Fruit fly (Drosophila melanogaster) whole organism, embryonic: Measurements from ENCODE around the gene Mgstl.

ENCODE experiments used
- Atf3 ChIP-seq: fragments of 200-800 bp; sonication (Bioruptor generic); optimal IDR thresholded peaks from 3 replicates; lab custom pipeline; 2016; ENCODE audit warnings: missing biosample characterization, missing genetic modification characterization
- CG10147 ChIP-seq: fragments of 200-800 bp; sonication (Bioruptor generic); optimal IDR thresholded peaks from 2 replicates; lab custom pipeline; 2019; ENCODE audit warnings: missing biosample characterization, mild to moderate bottlenecking, missing genetic modification characterization, moderate library complexity
- CG11504 ChIP-seq: fragments of 200-800 bp; sonication (Bioruptor generic); optimal IDR thresholded peaks from 3 replicates; lab custom pipeline; 2019; ENCODE audit warnings: missing biosample characterization, mild to moderate bottlenecking, missing genetic modification characterization, moderate library complexity
- CG11696 ChIP-seq: fragments of 200-800 bp; sonication (Bioruptor generic); IDR thresholded peaks from 2 replicates; pipeline ENCODE4 v1.3.6; 2022; ENCODE audit warnings: missing biosample characterization, missing genetic modification characterization
- CG12071 ChIP-seq: fragments of 200-800 bp; sonication (Bioruptor generic); optimal IDR thresholded peaks from 3 replicates; lab custom pipeline; 2018; ENCODE audit warnings: missing biosample characterization, mild to moderate bottlenecking, missing genetic modification characterization
- CG12659 ChIP-seq: fragments of 200-800 bp; sonication (Bioruptor generic); optimal IDR thresholded peaks from 3 replicates; lab custom pipeline; 2017; ENCODE audit warnings: mild to moderate bottlenecking, missing biosample characterization, missing genetic modification reagents, missing genetic modification characterization
- CG13624 ChIP-seq: fragments of 200-800 bp; sonication (Bioruptor generic); optimal IDR thresholded peaks from 2 replicates; lab custom pipeline; 2016; ENCODE audit warnings: missing biosample characterization, missing genetic modification characterization
- CG13894 ChIP-seq: fragments of 200-800 bp; sonication (Bioruptor generic); optimal IDR thresholded peaks from 3 replicates; lab custom pipeline; 2018; ENCODE audit warnings: missing biosample characterization, mild to moderate bottlenecking, missing genetic modification characterization, moderate library complexity
- CG15011 ChIP-seq: fragments of 200-800 bp; sonication (Bioruptor generic); optimal IDR thresholded peaks from 3 replicates; lab custom pipeline; 2018; ENCODE audit warnings: missing biosample characterization, mild to moderate bottlenecking, missing genetic modification characterization
- CG17568 ChIP-seq: fragments of 200-800 bp; sonication (Bioruptor generic); optimal IDR thresholded peaks from 2 replicates; lab custom pipeline; 2018; ENCODE audit warnings: missing biosample characterization, mild to moderate bottlenecking, missing genetic modification characterization, moderate library complexity
- CG17802 ChIP-seq: fragments of 200-800 bp; sonication (Bioruptor generic); optimal IDR thresholded peaks from 2 replicates; lab custom pipeline; 2018; ENCODE audit warnings: missing biosample characterization, mild to moderate bottlenecking, missing genetic modification characterization, moderate library complexity
- CG18764 ChIP-seq: fragments of 200-800 bp; sonication (Bioruptor generic); optimal IDR thresholded peaks from 3 replicates; lab custom pipeline; 2016; ENCODE audit warnings: missing biosample characterization, missing genetic modification characterization
- CG32767 ChIP-seq: fragments of 200-800 bp; sonication (Bioruptor generic); IDR thresholded peaks from 2 replicates; pipeline ENCODE4 v1.3.6; 2022; ENCODE audit warnings: missing biosample characterization, missing genetic modification characterization
- CG34376 ChIP-seq: fragments of 200-800 bp; sonication (Bioruptor generic); optimal IDR thresholded peaks from 2 replicates; lab custom pipeline; 2018; ENCODE audit warnings: missing biosample characterization, mild to moderate bottlenecking, missing genetic modification characterization
- CG3847 ChIP-seq: fragments of 200-800 bp; sonication (Bioruptor generic); IDR thresholded peaks from 2 replicates; pipeline ENCODE4 v1.3.6; 2022; ENCODE audit warnings: missing biosample characterization, missing genetic modification characterization
- CG4854 ChIP-seq: fragments of 200-800 bp; sonication (Bioruptor generic); optimal IDR thresholded peaks from 2 replicates; lab custom pipeline; 2016; ENCODE audit warnings: missing biosample characterization, missing genetic modification characterization, inconsistent platforms
- CG5953 ChIP-seq: fragments of 200-800 bp; sonication (Bioruptor generic); IDR thresholded peaks from 2 replicates; pipeline ENCODE4 v1.3.6; 2022; ENCODE audit warnings: missing biosample characterization, missing genetic modification characterization
- CG6765 ChIP-seq: fragments of 200-800 bp; sonication (Bioruptor generic); optimal IDR thresholded peaks from 3 replicates; lab custom pipeline; 2017; ENCODE audit warnings: missing biosample characterization, mild to moderate bottlenecking, missing genetic modification characterization
- CG6813 ChIP-seq: fragments of 200-800 bp; sonication (Bioruptor generic); optimal IDR thresholded peaks from 2 replicates; lab custom pipeline; 2017; ENCODE audit warnings: missing biosample characterization, missing genetic modification characterization, mild to moderate bottlenecking, moderate library complexity, missing genetic modification reagents
- CG7372 ChIP-seq: fragments of 200-800 bp; sonication (Bioruptor generic); IDR thresholded peaks from 2 replicates; pipeline ENCODE4 v1.3.6; 2022; ENCODE audit warnings: missing biosample characterization, missing genetic modification characterization
- CG7745 ChIP-seq: fragments of 200-800 bp; sonication (Bioruptor generic); optimal IDR thresholded peaks from 2 replicates; lab custom pipeline; 2018; ENCODE audit warnings: missing biosample characterization, mild to moderate bottlenecking, missing genetic modification characterization, moderate library complexity
- CG7987 ChIP-seq: fragments of 200-800 bp; sonication (Bioruptor generic); optimal IDR thresholded peaks from 2 replicates; lab custom pipeline; 2018; ENCODE audit warnings: missing biosample characterization, mild to moderate bottlenecking, missing genetic modification characterization, moderate library complexity
- CkIIα-i1 ChIP-seq: fragments of 200-800 bp; sonication (Bioruptor generic); IDR thresholded peaks from 2 replicates; pipeline ENCODE4 v1.3.6; 2022; ENCODE audit warnings: missing biosample characterization, missing genetic modification characterization
- D19A ChIP-seq: fragments of 200-800 bp; optimal IDR thresholded peaks from 3 replicates; lab custom pipeline; 2019; ENCODE audit warnings: missing biosample characterization, mild to moderate bottlenecking, missing genetic modification characterization, moderate library complexity
- Hmr ChIP-seq: fragments of 200-800 bp; sonication (Bioruptor generic); optimal IDR thresholded peaks from 3 replicates; lab custom pipeline; 2017; ENCODE audit warnings: mild to moderate bottlenecking, missing biosample characterization, missing genetic modification reagents, missing genetic modification characterization
- Hr39 ChIP-seq: fragments of >200 bp; optimal IDR thresholded peaks from 2 replicates; lab custom pipeline; 2017
- Hr78 ChIP-seq, 2 experiments: fragments of 200-800 bp in 1 of 2; fragments of >200 bp in 1 of 2; sonication (Bioruptor generic) in 1 of 2; optimal IDR thresholded peaks; 2 replicates each; lab custom pipeline; 2017 to 2019; ENCODE audit warnings: missing biosample characterization in 2 of 2, missing genetic modification characterization in 2 of 2, mild to moderate bottlenecking in 1 of 2, moderate library complexity in 1 of 2
- MBD-R2 ChIP-seq: fragments of 200-800 bp; sonication (Bioruptor generic); IDR thresholded peaks from 2 replicates; pipeline ENCODE4 v1.3.6; 2022; ENCODE audit warnings: missing biosample characterization, missing genetic modification characterization
- Max ChIP-seq: fragments of 200-800 bp; sonication (Bioruptor generic); optimal IDR thresholded peaks from 2 replicates; lab custom pipeline; 2016; ENCODE audit warnings: missing biosample characterization, mild to moderate bottlenecking, missing genetic modification characterization
- Nf-YB ChIP-seq: fragments of 200-800 bp; sonication (Bioruptor generic); optimal IDR thresholded peaks from 3 replicates; lab custom pipeline; 2019; ENCODE audit warnings: missing biosample characterization, mild to moderate bottlenecking, missing genetic modification characterization, moderate library complexity
- Ravus ChIP-seq: fragments of 200-800 bp; sonication (Bioruptor generic); IDR thresholded peaks from 2 replicates; pipeline ENCODE4 v1.3.6; 2022; ENCODE audit warnings: missing biosample characterization, missing genetic modification characterization
- Scr ChIP-seq: fragments of 200-800 bp; sonication (Bioruptor generic); IDR thresholded peaks from 2 replicates; pipeline ENCODE4 v1.3.6; 2022; ENCODE audit warnings: missing biosample characterization, missing genetic modification characterization; ENCODE audit not compliant: partially characterized antibody
- ash1 ChIP-seq: fragments of 200-800 bp; sonication (Bioruptor generic); optimal IDR thresholded peaks from 2 replicates; lab custom pipeline; 2018; ENCODE audit warnings: missing biosample characterization, mild to moderate bottlenecking, missing genetic modification characterization
- cad ChIP-seq: fragments of >200 bp; optimal IDR thresholded peaks from 2 replicates; lab custom pipeline; 2017; ENCODE audit warnings: missing biosample characterization, missing genetic modification characterization
- dimm ChIP-seq: fragments of 200-800 bp; sonication (Bioruptor generic); IDR thresholded peaks from 2 replicates; pipeline ENCODE4 v1.3.6; 2022; ENCODE audit warnings: missing biosample characterization, missing genetic modification characterization
- disco-r ChIP-seq: fragments of 200-800 bp; sonication (Bioruptor generic); optimal IDR thresholded peaks from 2 replicates; lab custom pipeline; 2016; ENCODE audit warnings: missing biosample characterization, missing genetic modification characterization
- esg ChIP-seq: fragments of 200-800 bp; sonication (Bioruptor generic); conservative IDR thresholded peaks from 2 replicates; pipeline ENCODE4 v1.3.6; 2022; ENCODE audit warnings: missing biosample characterization, missing genetic modification characterization
- grau ChIP-seq: fragments of 200-800 bp; optimal IDR thresholded peaks from 3 replicates; lab custom pipeline; 2019; ENCODE audit warnings: missing biosample characterization, mild to moderate bottlenecking, missing genetic modification characterization, moderate library complexity
- grn ChIP-seq: fragments of 200-800 bp; sonication (Bioruptor generic); optimal IDR thresholded peaks from 3 replicates; lab custom pipeline; 2017; ENCODE audit warnings: missing biosample characterization, missing genetic modification characterization
- hbn ChIP-seq: fragments of 200-800 bp; sonication (Bioruptor generic); IDR thresholded peaks from 2 replicates; pipeline ENCODE4 v1.3.6; 2022; ENCODE audit warnings: missing biosample characterization, missing genetic modification characterization; ENCODE audit not compliant: partially characterized antibody
- kni ChIP-seq: fragments of 200-800 bp; sonication (Bioruptor generic); optimal IDR thresholded peaks from 3 replicates; lab custom pipeline; 2017; ENCODE audit warnings: mild to moderate bottlenecking, missing biosample characterization, missing genetic modification reagents, missing genetic modification characterization
- lilli ChIP-seq: fragments of 200-800 bp; sonication (Bioruptor generic); optimal IDR thresholded peaks from 3 replicates; lab custom pipeline; 2016; ENCODE audit warnings: missing biosample characterization, missing genetic modification characterization
- mam ChIP-seq: fragments of 200-800 bp; sonication (Bioruptor generic); optimal IDR thresholded peaks from 3 replicates; lab custom pipeline; 2016; ENCODE audit warnings: missing biosample characterization, missing genetic modification characterization
- mld ChIP-seq: fragments of 200-800 bp; sonication (Bioruptor generic); IDR thresholded peaks from 3 replicates; pipeline ENCODE4 v1.3.6; 2022; ENCODE audit warnings: missing biosample characterization, missing genetic modification characterization; ENCODE audit not compliant: partially characterized antibody
- nom ChIP-seq: fragments of 200-800 bp; sonication (Bioruptor generic); optimal IDR thresholded peaks from 2 replicates; lab custom pipeline; 2017; ENCODE audit warnings: missing biosample characterization, missing genetic modification characterization, mild to moderate bottlenecking, moderate library complexity, missing genetic modification reagents
- onecut ChIP-seq: fragments of 200-800 bp; sonication (Bioruptor generic); IDR thresholded peaks from 2 replicates; pipeline ENCODE4 v1.3.6; 2022; ENCODE audit warnings: missing biosample characterization, missing genetic modification characterization
- org-1 ChIP-seq: fragments of 200-800 bp; sonication (Bioruptor generic); optimal IDR thresholded peaks from 2 replicates; lab custom pipeline; 2017; ENCODE audit warnings: missing biosample characterization, missing genetic modification characterization
- toy ChIP-seq: fragments of 200-800 bp; sonication (Bioruptor generic); IDR thresholded peaks from 2 replicates; pipeline ENCODE4 v1.3.6; 2022; ENCODE audit warnings: missing biosample characterization, missing genetic modification characterization
- twi ChIP-seq: fragments of 200-800 bp; optimal IDR thresholded peaks from 2 replicates; lab custom pipeline; 2019; ENCODE audit warnings: missing biosample characterization, mild to moderate bottlenecking, missing genetic modification characterization, moderate library complexity
- wor ChIP-seq: fragments of 200-800 bp; sonication (Bioruptor generic); IDR thresholded peaks from 2 replicates; pipeline ENCODE4 v1.3.6; 2022; ENCODE audit warnings: missing biosample characterization, missing genetic modification characterization

Gene Mgstl

DNA sequence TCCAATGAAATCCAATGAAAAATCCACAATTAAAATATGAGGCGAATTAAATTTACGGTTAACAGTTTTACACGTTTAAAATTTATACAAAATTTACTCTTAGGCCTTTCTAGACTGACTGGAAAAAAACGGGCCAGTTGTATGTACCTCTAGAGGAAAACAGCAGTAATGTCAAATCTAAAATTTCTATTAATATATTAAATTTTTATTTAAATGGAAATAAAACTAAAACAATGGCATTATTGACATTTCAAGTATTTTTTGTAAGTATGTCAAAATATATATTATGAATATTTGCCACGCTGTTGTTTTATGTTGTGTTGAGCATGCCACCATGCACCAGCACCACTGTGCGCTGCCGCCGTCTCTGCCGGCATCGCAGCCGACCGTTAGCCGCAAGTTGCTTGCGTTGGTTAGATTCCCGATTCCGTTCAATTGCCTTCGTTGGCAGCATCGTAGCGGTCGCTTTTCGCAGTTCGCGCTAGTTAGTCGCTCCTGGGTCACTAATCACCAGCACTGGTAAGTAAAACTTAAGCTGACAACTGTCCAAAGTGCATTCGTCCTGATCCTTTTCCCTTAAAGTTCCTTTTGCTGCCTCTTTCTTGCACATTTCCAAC, 3.0 kb downstream of the Mgstl start, which contains the start of gene Cbs (continued):
- TF ChIP-seq dimm (GFP tag; lab: Robert Waterston, UW) (peak; percentile 52; the same call in 1 of the 2 replicates), lilli (peak; percentile 51), onecut (GFP tag; lab: Robert Waterston, UW) (peak; percentile 8), Atf3 (GFP tag; lab: Kevin White, UChicago) (no peak), CG34376 (GFP tag; lab: Kevin White, UChicago) (no peak), CG11696 (no peak), mam (GFP tag; lab: Kevin White, UChicago) (peak; percentile 11), CG6765 (GFP tag; lab: Kevin White, UChicago) (peak; percentile 41), grau (peak; percentile 75), hbn (no peak), CG32767 (GFP tag; lab: Robert Waterston, UW) (peak; percentile 49; the same call in 1 of the 2 replicates), Max (peak; percentile 38), CG4854 (GFP tag; lab: Kevin White, UChicago) (no peak), grn (GFP tag; lab: Kevin White, UChicago) (no peak), Scr (GFP tag; lab: Robert Waterston, UW) (no peak), org-1 (GFP tag; lab: Kevin White, UChicago) (peak; percentile 48), CG7372 (GFP tag; lab: Robert Waterston, UW) (peak; percentile 69), Ravus (GFP tag; lab: Robert Waterston, UW) (peak; percentile 23; the same call in 1 of the 2 replicates), disco-r (GFP tag; lab: Kevin White, UChicago) (no peak), CG17568 (GFP tag; lab: Kevin White, UChicago) (no peak), CG7745 (tag; lab: Kevin White, UChicago) (no peak), CkIIα-i1 (GFP tag; lab: Robert Waterston, UW) (no peak), ash1 (GFP tag; lab: Kevin White, UChicago) (no peak), CG13624 (GFP tag; lab: Kevin White, UChicago) (no peak), esg (GFP tag; lab: Robert Waterston, UW) (peak; percentile 63), CG12071 (GFP tag; lab: Kevin White, UChicago) (no peak), CG3847 (GFP tag; lab: Robert Waterston, UW) (peak; percentile 75), CG17802 (tag; lab: Kevin White, UChicago) (no peak), Hmr (GFP tag; lab: Kevin White, UChicago) (peak; percentile 66), CG18764 (GFP tag; lab: Kevin White, UChicago) (no peak), CG7987 (no peak), Hr78 (GFP tag; optimal IDR thresholded peaks at IDR 0.05; lab: Kevin White, UChicago) (no peak), cad (GFP tag; lab: Kevin White, UChicago) (no peak), toy (GFP tag; lab: Robert Waterston, UW) (no peak), CG5953 (GFP tag; lab: Robert Waterston, UW) (peak; percentile 48; the same call in 1 of the 2 replicates), CG12659 (peak; percentile 53), wor (peak; percentile 38; the same call in 1 of the 2 replicates), CG13894 (tag; lab: Kevin White, UChicago) (no peak), MBD-R2 (peak; percentile 49), twi (tag; lab: Kevin White, UChicago) (no peak), nom (GFP tag; lab: Kevin White, UChicago) (no peak), kni (GFP tag; lab: Kevin White, UChicago) (no peak), CG6813 (GFP tag; lab: Kevin White, UChicago) (peak; percentile 62), Nf-YB (GFP tag; lab: Kevin White, UChicago) (peak; percentile 19), Hr39 (lab: Kevin White, UChicago) (no peak), CG15011 (no peak), CG11504 (peak; percentile 72), D19A (tag; lab: Kevin White, UChicago) (peak; percentile 71), CG10147 (peak; percentile 52), mld (GFP tag; lab: Robert Waterston, UW) (no peak)
